Worm (Caenorhabditis elegans): ENCODE results near the gene srh-142.

The srh-142 gene

ce11 chrV:16494359-16494758 is 33.6 kb upstream of the srh-142 start, which contains the start of gene comt-2:
comt-2 (minus strand) TSS chrV:16494489.
- TF ChIP-seq fkh-2 (tag; optimal IDR thresholded peaks at IDR 0.05) = no peak
- peak; percentile 88 for TF ChIP-seq elt-2 (tag; optimal IDR thresholded peaks at IDR 0.05)
- peak; percentile 63 for TF ChIP-seq pqm-1 (tag; optimal IDR thresholded peaks at IDR 0.05)

- TF ChIP-seq egl-5 (tag; optimal IDR thresholded peaks at IDR 0.05) = no peak
- no peak for TF ChIP-seq lin-39 (tag; optimal IDR thresholded peaks at IDR 0.05)
- no peak for TF ChIP-seq ZK546.5 (tag; optimal IDR thresholded peaks at IDR 0.05)
- no peak for TF ChIP-seq nhr-23 (tag; optimal IDR thresholded peaks at IDR 0.05)
- no peak for TF ChIP-seq aly-2 (tag; optimal IDR thresholded peaks at IDR 0.05)
- TF ChIP-seq nhr-12 (tag; optimal IDR thresholded peaks at IDR 0.05) = no peak
Observed at ce11 chrV:16488172-16488571, 27.4 kb upstream of the srh-142 start, which contains the start of gene sqst-4. sqst-4 (plus strand) TSS chrV:16488472.

- TF ChIP-seq nhr-28 (tag; optimal IDR thresholded peaks at IDR 0.05) = no peak
- TF ChIP-seq lsy-12 (tag; optimal IDR thresholded peaks at IDR 0.05) = no peak
- TF ChIP-seq ztf-4 (tag; optimal IDR thresholded peaks at IDR 0.05) = no peak
- peak; percentile 10 for TF ChIP-seq elt-2 (tag; optimal IDR thresholded peaks at IDR 0.05)
- no peak for TF ChIP-seq lin-15B (tag; optimal IDR thresholded peaks at IDR 0.05)
Observed at ce11 chrV:16487474-16487873, 26.7 kb upstream of the srh-142 start, which contains the start of gene Y32B12A.5. Y32B12A.5 (minus strand) TSS chrV:16487574.

DNA sequence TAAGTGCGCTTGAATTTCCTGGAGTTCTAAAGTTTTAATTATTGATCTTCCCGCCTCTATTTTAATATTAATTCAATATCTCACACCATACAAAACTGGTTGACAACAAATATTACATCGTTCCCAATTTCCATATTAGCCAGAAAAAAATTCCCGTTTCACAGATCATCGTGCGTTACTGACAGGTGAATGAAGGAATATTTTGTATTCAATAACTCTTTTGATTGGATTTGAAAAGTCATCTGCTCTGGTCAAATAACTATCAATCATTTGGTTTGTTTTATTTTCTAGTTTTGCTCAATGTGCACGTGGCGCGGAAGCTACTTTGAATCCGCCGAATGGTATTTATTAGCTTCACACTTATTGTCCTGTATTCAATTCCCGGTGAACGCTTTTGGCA is 22.9 kb upstream of the srh-142 start, which contains the start of gene srh-139:
Gene srh-139 (plus strand): TSS at position 301 of the 400 bp plus-strand sequence.
- TF ChIP-seq lin-15B (tag; optimal IDR thresholded peaks at IDR 0.05) = no peak
- TF ChIP-seq nhr-237 (tag; optimal IDR thresholded peaks at IDR 0.05) = no peak
- TF ChIP-seq fos-1 (tag; optimal IDR thresholded peaks at IDR 0.05) = no peak
- no peak for TF ChIP-seq lin-39 (tag; optimal IDR thresholded peaks at IDR 0.05)
- TF ChIP-seq eor-1 (tag; optimal IDR thresholded peaks at IDR 0.05) = no peak
- TF ChIP-seq tbx-2 (tag; optimal IDR thresholded peaks at IDR 0.05) = no peak
- no peak for TF ChIP-seq snpc-4 (tag; optimal IDR thresholded peaks at IDR 0.05)
- no peak for TF ChIP-seq sea-2 (GFP tag; optimal IDR thresholded peaks at IDR 0.05)
- no peak for TF ChIP-seq zag-1 (tag; optimal IDR thresholded peaks at IDR 0.05)
- no peak for TF ChIP-seq ZK546.5 (tag; optimal IDR thresholded peaks at IDR 0.05)
- TF ChIP-seq mdl-1 (tag; optimal IDR thresholded peaks at IDR 0.05) = no peak
- no peak for TF ChIP-seq jun-1 (tag; optimal IDR thresholded peaks at IDR 0.05)

- TF ChIP-seq elt-1 (tag; optimal IDR thresholded peaks at IDR 0.05) = no peak
- no peak for TF ChIP-seq jun-1 (tag; optimal IDR thresholded peaks at IDR 0.05)
- no peak for TF ChIP-seq pqm-1 (tag; optimal IDR thresholded peaks at IDR 0.05)
- TF ChIP-seq fkh-10 (GFP tag; optimal IDR thresholded peaks at IDR 0.05) = no peak
- TF ChIP-seq elt-2 (tag; optimal IDR thresholded peaks at IDR 0.05) = no peak
- TF ChIP-seq tbx-2 (tag; optimal IDR thresholded peaks at IDR 0.05) = no peak
- TF ChIP-seq lin-39 (tag; optimal IDR thresholded peaks at IDR 0.05) = no peak
- TF ChIP-seq mml-1 (tag; optimal IDR thresholded peaks at IDR 0.05) = no peak
- no peak for TF ChIP-seq egl-27 (tag; optimal IDR thresholded peaks at IDR 0.05)
- no peak for TF ChIP-seq unc-62 (GFP tag; optimal IDR thresholded peaks at IDR 0.05)
- TF ChIP-seq nhr-237 (tag; optimal IDR thresholded peaks at IDR 0.05) = no peak
- TF ChIP-seq hmg-11 (tag; optimal IDR thresholded peaks at IDR 0.05) = no peak
- no peak for TF ChIP-seq ztf-11 (tag; optimal IDR thresholded peaks at IDR 0.05)
- TF ChIP-seq lin-15B (tag; optimal IDR thresholded peaks at IDR 0.05) = no peak
- TF ChIP-seq ceh-28 (tag; optimal IDR thresholded peaks at IDR 0.05) = no peak
- no peak for TF ChIP-seq nhr-23 (tag; optimal IDR thresholded peaks at IDR 0.05)
- no peak for TF ChIP-seq ceh-82 (tag; optimal IDR thresholded peaks at IDR 0.05)
- TF ChIP-seq skn-1 (tag; optimal IDR thresholded peaks at IDR 0.05) = no peak
Observed at ce11 chrV:16483044-16483443, 22.3 kb upstream of the srh-142 start, which contains the start of gene F57E7.2. F57E7.2 (minus strand) TSS chrV:16483144.

- TF ChIP-seq nhr-23 (tag; optimal IDR thresholded peaks at IDR 0.05) (no peak), ztf-4 (tag; optimal IDR thresholded peaks at IDR 0.05) (no peak), nfya-1 (tag; optimal IDR thresholded peaks at IDR 0.05; ENCODE audit: insufficient read depth) (no peak), mml-1 (tag; optimal IDR thresholded peaks at IDR 0.05) (no peak), mdl-1 (tag; optimal IDR thresholded peaks at IDR 0.05) (no peak), egl-27 (tag; optimal IDR thresholded peaks at IDR 0.05) (no peak), lin-39 (tag; optimal IDR thresholded peaks at IDR 0.05) (no peak), nhr-12 (tag; optimal IDR thresholded peaks at IDR 0.05) (no peak), ceh-9 (tag; optimal IDR thresholded peaks at IDR 0.05) (no peak), ztf-11 (tag; optimal IDR thresholded peaks at IDR 0.05) (no peak), unc-39 (tag; optimal IDR thresholded peaks at IDR 0.05) (no peak), lsy-12 (tag; optimal IDR thresholded peaks at IDR 0.05) (no peak), daf-12 (tag; optimal IDR thresholded peaks at IDR 0.05) (no peak), nhr-77 (tag; optimal IDR thresholded peaks at IDR 0.05) (no peak), ceh-28 (tag; optimal IDR thresholded peaks at IDR 0.05) (no peak), fos-1 (tag; optimal IDR thresholded peaks at IDR 0.05) (no peak), nhr-25 (tag; optimal IDR thresholded peaks at IDR 0.05) (no peak)
Observed at ce11 chrV:16480919-16481630, 20.3 kb upstream of the srh-142 start, which contains the start of the genes F57E7.4 and spig-6. F57E7.4 (minus strand) TSS chrV:16481019. spig-6 (plus strand) TSS chrV:16481580.

Measured in whole organism, L3 larva.